Fruit fly (Drosophila melanogaster) whole organism, wandering third instar larva: ENCODE data around the gene da.

Experiments used
- CG9705 ChIP-seq: fragments of 200-800 bp; sonication (Bioruptor generic); optimal IDR thresholded peaks from 2 replicates; lab custom pipeline; 2018; ENCODE audit warnings: missing biosample characterization, mild to moderate bottlenecking, missing genetic modification characterization
- CrebA ChIP-seq: fragments of 200-800 bp; sonication (Bioruptor generic); optimal IDR thresholded peaks from 2 replicates; lab custom pipeline; 2016; ENCODE audit warnings: missing biosample characterization, mild to moderate bottlenecking, missing genetic modification characterization, borderline replicate concordance
- Dfd ChIP-seq: fragments of >200 bp; optimal IDR thresholded peaks from 2 replicates; lab custom pipeline; 2017; ENCODE audit warnings: missing biosample characterization, missing genetic modification characterization
- Dif ChIP-seq: fragments of 200-275, 200-300 bp; sonication (Bioruptor generic); optimal IDR thresholded peaks from 2 replicates; lab custom pipeline; 2018; ENCODE audit warnings: missing biosample characterization, missing genetic modification characterization; ENCODE audit not compliant: partially characterized antibody
- GATAd ChIP-seq: sonication (Bioruptor generic); optimal IDR thresholded peaks from 2 replicates; lab custom pipeline; 2016; ENCODE audit warnings: missing biosample characterization, missing genetic modification characterization
- HLH106 ChIP-seq: fragments of 200-800 bp; optimal IDR thresholded peaks from 3 replicates; lab custom pipeline; 2019; ENCODE audit warnings: missing biosample characterization, mild to moderate bottlenecking, missing genetic modification characterization, moderate library complexity
- Hr78 ChIP-seq: fragments of >200 bp; optimal IDR thresholded peaks from 2 replicates; lab custom pipeline; 2017; ENCODE audit warnings: missing biosample characterization, missing genetic modification characterization
- Hr83 ChIP-seq: fragments of 200-300 bp; sonication (Bioruptor generic); optimal IDR thresholded peaks from 2 replicates; lab custom pipeline; 2016; ENCODE audit warnings: missing biosample characterization, mild to moderate bottlenecking, missing genetic modification characterization, moderate library complexity; ENCODE audit not compliant: poor library complexity, severe bottlenecking
- Myc ChIP-seq: fragments of >200 bp; optimal IDR thresholded peaks from 2 replicates; lab custom pipeline; 2017
- N ChIP-seq: fragments of >200 bp; optimal IDR thresholded peaks from 2 replicates; lab custom pipeline; 2018; ENCODE audit warnings: missing biosample characterization, missing external identifiers, missing genetic modification characterization
- OdsH ChIP-seq: fragments of 200-800 bp; sonication (Bioruptor generic); optimal IDR thresholded peaks from 2 replicates; lab custom pipeline; 2016; ENCODE audit warnings: missing biosample characterization, mild to moderate bottlenecking, missing genetic modification characterization
- Rel ChIP-seq, 2 experiments: fragments of 200-800 bp; sonication (Bioruptor generic) in 1 of 2; optimal IDR thresholded peaks; 2 replicates in 1 of 2; 3 replicates in 1 of 2; lab custom pipeline; 2016 to 2019; ENCODE audit warnings: mild to moderate bottlenecking in 2 of 2, missing biosample characterization in 2 of 2, missing genetic modification characterization in 2 of 2, moderate library complexity in 1 of 2
- Sp1 ChIP-seq: fragments of 200-800 bp; sonication (Bioruptor generic); optimal IDR thresholded peaks from 3 replicates; lab custom pipeline; 2019; ENCODE audit warnings: missing biosample characterization, mild to moderate bottlenecking, missing genetic modification characterization, moderate library complexity
- dmrt93B ChIP-seq: fragments of 200-800 bp; sonication (Bioruptor generic); optimal IDR thresholded peaks from 2 replicates; lab custom pipeline; 2018; ENCODE audit warnings: missing biosample characterization, mild to moderate bottlenecking, missing genetic modification characterization
- ey ChIP-seq: fragments of 200-800 bp; sonication (Bioruptor generic); optimal IDR thresholded peaks from 2 replicates; lab custom pipeline; 2016; ENCODE audit warnings: missing biosample characterization, missing genetic modification characterization
- foxo ChIP-seq, 2 experiments: fragments of 200-800 bp; sonication (Bioruptor generic); optimal IDR thresholded peaks; 2 replicates in 1 of 2; 3 replicates in 1 of 2; lab custom pipeline; 2016 to 2017; ENCODE audit warnings: missing biosample characterization in 2 of 2, missing genetic modification characterization in 2 of 2
- fru ChIP-seq: fragments of 200-800 bp; sonication (Bioruptor generic); optimal IDR thresholded peaks from 3 replicates; lab custom pipeline; 2016; ENCODE audit warnings: missing biosample characterization, mild to moderate bottlenecking, missing genetic modification characterization
- h ChIP-seq: fragments of 200-800 bp; sonication (Bioruptor generic); optimal IDR thresholded peaks from 3 replicates; lab custom pipeline; 2016; ENCODE audit warnings: missing biosample characterization, mild to moderate bottlenecking, missing genetic modification characterization
- jim ChIP-seq: fragments of 175-275, 200-325 bp; sonication (Bioruptor generic); optimal IDR thresholded peaks from 2 replicates; lab custom pipeline; 2016; ENCODE audit warnings: missing biosample characterization, mild to moderate bottlenecking, missing genetic modification characterization
- pan ChIP-seq: fragments of >200 bp; optimal IDR thresholded peaks from 2 replicates; lab custom pipeline; 2017
- psq ChIP-seq: fragments of 200-800 bp; sonication (Bioruptor generic); optimal IDR thresholded peaks from 3 replicates; lab custom pipeline; 2017; ENCODE audit warnings: missing biosample characterization, mild to moderate bottlenecking, missing genetic modification characterization, moderate library complexity
- rgr ChIP-seq: fragments of 200-800 bp; sonication (Bioruptor generic); optimal IDR thresholded peaks from 3 replicates; lab custom pipeline; 2016; ENCODE audit warnings: missing biosample characterization, mild to moderate bottlenecking, missing genetic modification characterization
- sage ChIP-seq: fragments of 200-800 bp; sonication (Bioruptor generic); optimal IDR thresholded peaks from 2 replicates; lab custom pipeline; 2016; ENCODE audit warnings: missing biosample characterization, mild to moderate bottlenecking, missing genetic modification characterization
- usp ChIP-seq: fragments of >200 bp; optimal IDR thresholded peaks from 2 replicates; lab custom pipeline; 2017; ENCODE audit warnings: missing biosample characterization, missing genetic modification characterization
- woc ChIP-seq: sonication (Bioruptor generic); optimal IDR thresholded peaks from 2 replicates; lab custom pipeline; 2016; ENCODE audit warnings: missing biosample characterization, mild to moderate bottlenecking, missing genetic modification characterization

Gene da

dm6 chr2L:10353871-10354270 lies 34.0 kb upstream of the da start, which contains the start of gene CG34367:
Gene CG34367, minus strand, starts transcription at chr2L:10353905.
- TF ChIP-seq Dfd (GFP tag; lab: Kevin White, UChicago): no peak
- TF ChIP-seq, all 38 proteins: peak for 0

dm6 chr2L:10356508-10356907 lies 31.4 kb upstream of the da start, which contains the start of the genes CtsL4 and ClpP:
Gene CtsL4, minus strand, starts transcription at chr2L:10356597.
Gene ClpP, plus strand, starts transcription at chr2L:10356795.
- TF ChIP-seq woc (GFP tag; lab: Kevin White, UChicago) (peak; percentile 66), h (no peak)

dm6 chr2L:10362408-10363067 lies 25.4 kb upstream of the da start, which contains the start of the genes Cand1 and pim:
Gene Cand1, minus strand, starts transcription at chr2L:10362707.
Gene pim, plus strand, starts transcription at chr2L:10362989.
- TF ChIP-seq Rel (GFP tag; optimal IDR thresholded peaks at IDR 0.05; lab: Kevin White, UChicago) (no peak), Rel (tag; optimal IDR thresholded peaks at IDR 0.05; lab: Kevin White, UChicago) (peak; percentile 36), Dfd (GFP tag; lab: Kevin White, UChicago) (no peak), ey (no peak), Hr83 (no peak), Sp1 (GFP tag; lab: Kevin White, UChicago) (no peak), Hr78 (GFP tag; lab: Kevin White, UChicago) (no peak), dmrt93B (GFP tag; lab: Kevin White, UChicago) (no peak), usp (no peak), woc (GFP tag; lab: Kevin White, UChicago) (peak; percentile 22), foxo (GFP tag; optimal IDR thresholded peaks at IDR 0.05; lab: Kevin White, UChicago) (no peak), CG9705 (GFP tag; lab: Kevin White, UChicago) (no peak), OdsH (GFP tag; lab: Kevin White, UChicago) (no peak), HLH106 (peak; percentile 11), Myc (lab: Kevin White, UChicago) (no peak)
- TF ChIP-seq, all 38 proteins: peak for 3

dm6 chr2L:10364229-10364628 lies 23.7 kb upstream of the da start, which contains the start of gene lft:
Gene lft, plus strand, starts transcription at chr2L:10364471.
- peak; percentile 85 for TF ChIP-seq fru (GFP tag; lab: Kevin White, UChicago)
- TF ChIP-seq ey: no peak
- TF ChIP-seq Myc (lab: Kevin White, UChicago): peak; percentile 69
- TF ChIP-seq woc (GFP tag; lab: Kevin White, UChicago): peak; percentile 60

- TF ChIP-seq CrebA (no peak), Sp1 (GFP tag; lab: Kevin White, UChicago) (peak; percentile 30), Dif (GFP tag; lab: Kevin White, UChicago) (no peak), usp (no peak), ey (no peak), woc (GFP tag; lab: Kevin White, UChicago) (peak; percentile 64), N (GFP tag; lab: Kevin White, UChicago) (no peak), rgr (GFP tag; lab: Kevin White, UChicago) (no peak), jim (GFP tag; lab: Kevin White, UChicago) (no peak), Hr83 (no peak), GATAd (no peak), fru (GFP tag; lab: Kevin White, UChicago) (no peak), Hr78 (GFP tag; lab: Kevin White, UChicago) (no peak), psq (GFP tag; lab: Kevin White, UChicago) (no peak), Dfd (GFP tag; lab: Kevin White, UChicago) (no peak), foxo (GFP tag; optimal IDR thresholded peaks at IDR 0.05; lab: Kevin White, UChicago) (no peak)
These were observed 21.4 kb upstream of the da start, which contains the start of gene CG5056 for dm6 chr2L:10366525-10366924. Gene CG5056, plus strand, starts transcription at chr2L:10366692.

dm6 chr2L:10372297-10372696 lies 15.6 kb upstream of the da start:
- no peak for TF ChIP-seq Hr83
- no peak for TF ChIP-seq CrebA
- no peak for TF ChIP-seq CG9705 (GFP tag; lab: Kevin White, UChicago)

- no peak for TF ChIP-seq sage (GFP tag; lab: Kevin White, UChicago)
- no peak for TF ChIP-seq woc (GFP tag; lab: Kevin White, UChicago)
- no peak for TF ChIP-seq pan
- TF ChIP-seq rgr (GFP tag; lab: Kevin White, UChicago): no peak
- TF ChIP-seq psq (GFP tag; lab: Kevin White, UChicago): no peak
These were observed 14.2 kb upstream of the da start, which contains the start of gene rho-5 for dm6 chr2L:10373605-10374269. Gene rho-5, minus strand, starts transcription at chr2L:10373900.
